Worm (Caenorhabditis elegans) whole organism, dauer: ENCODE measurements around the gene C23H5.11.

ENCODE experiments used
- unc-62 ChIP-seq: sonication (generic microtip); optimal IDR thresholded peaks from 2 replicates; lab custom pipeline; 2017; ENCODE audit warnings: missing biosample characterization, missing genetic modification reagents, missing genetic modification characterization

C23H5.11 gene

DNA sequence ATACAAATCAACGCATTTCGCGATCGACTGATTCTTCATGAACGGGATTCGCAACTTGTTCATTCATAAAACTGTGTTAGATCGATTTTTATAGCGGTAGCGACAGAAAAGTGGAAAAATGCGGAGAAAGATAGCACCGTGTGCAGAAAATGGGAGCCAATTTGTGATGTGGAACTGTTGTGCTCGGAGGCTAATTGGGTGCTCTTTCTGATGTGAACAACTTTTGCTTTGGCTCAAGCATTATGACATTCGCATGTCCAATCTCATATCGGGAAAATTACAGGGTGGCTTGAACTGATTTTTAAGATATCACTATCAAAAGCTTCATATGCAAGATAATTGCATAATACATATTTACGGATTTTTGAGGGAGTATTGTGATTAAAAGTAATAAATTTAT is at the start of gene C23H5.11:
TSS of gene C23H5.11 (minus strand) at position 101 of the 400 bp plus-strand sequence.
- TF ChIP-seq unc-62, result no peak

- TF ChIP-seq unc-62, result no peak
Observed at ce11 chrIV:2149247-2149756, 49.6 kb upstream of the C23H5.11 start, which contains the start of gene C54E4.5. Gene C54E4.5, minus strand, starts transcription at chrIV:2149297.

DNA sequence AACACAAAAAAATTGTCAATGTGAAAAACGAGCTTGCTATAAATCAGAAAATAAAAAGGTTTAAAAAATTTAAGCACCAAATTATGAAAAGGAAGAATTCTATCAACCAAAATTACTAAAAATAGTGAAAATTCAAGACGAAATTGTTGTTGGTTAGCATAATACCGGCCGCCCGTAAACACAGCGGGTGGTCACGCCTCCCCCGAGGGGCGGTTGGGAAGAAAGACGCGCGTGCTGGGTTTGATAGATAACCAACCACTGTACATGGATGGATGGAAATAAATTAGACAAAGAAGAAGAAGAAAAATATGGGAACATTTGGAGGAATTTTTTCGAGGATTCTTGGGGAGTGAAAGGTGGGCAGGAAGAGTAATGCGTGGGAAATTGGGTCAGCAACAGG is 42.6 kb upstream of the C23H5.11 start:
- no peak for TF ChIP-seq unc-62

- TF ChIP-seq unc-62, result no peak
Observed at ce11 chrIV:2140543-2140942, 40.9 kb upstream of the C23H5.11 start, which contains the start of gene C54E4.12. Gene C54E4.12, minus strand, starts transcription at chrIV:2140643.

ce11 chrIV:2137478-2137877 is 37.8 kb upstream of the C23H5.11 start:
- TF ChIP-seq unc-62, result no peak

ce11 chrIV:2136607-2137006 is 36.9 kb upstream of the C23H5.11 start, which contains the start of gene test-1:
Gene test-1, plus strand, starts transcription at chrIV:2136951.
- no peak for TF ChIP-seq unc-62

- no peak for TF ChIP-seq unc-62
Observed at ce11 chrIV:2133431-2133940, 33.8 kb upstream of the C23H5.11 start, which contains the start of gene C23H5.12. Gene C23H5.12, plus strand, starts transcription at chrIV:2133481.

DNA sequence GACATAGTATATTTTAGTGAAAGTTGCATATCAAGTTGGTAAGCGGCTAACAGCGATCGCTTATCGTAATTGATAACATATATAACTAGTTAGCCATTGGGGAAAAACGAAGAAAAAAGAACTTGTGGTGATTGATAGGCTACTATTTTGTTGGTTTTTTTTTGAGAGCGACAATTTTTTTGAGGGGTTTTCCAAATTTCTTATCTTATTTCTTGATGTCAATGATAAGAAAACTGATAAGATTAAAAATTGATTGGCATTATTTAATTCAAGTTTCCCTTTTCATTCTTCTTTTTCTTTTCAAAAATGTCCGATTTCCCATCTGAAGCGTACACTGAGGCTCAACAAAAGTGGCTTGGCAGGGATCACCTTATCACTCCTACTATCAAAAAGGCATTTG is 31.0 kb upstream of the C23H5.11 start, which contains the start of gene prmt-6:
TSS of gene prmt-6 (plus strand) at position 252 of the 400 bp plus-strand sequence.
- no peak for TF ChIP-seq unc-62

DNA sequence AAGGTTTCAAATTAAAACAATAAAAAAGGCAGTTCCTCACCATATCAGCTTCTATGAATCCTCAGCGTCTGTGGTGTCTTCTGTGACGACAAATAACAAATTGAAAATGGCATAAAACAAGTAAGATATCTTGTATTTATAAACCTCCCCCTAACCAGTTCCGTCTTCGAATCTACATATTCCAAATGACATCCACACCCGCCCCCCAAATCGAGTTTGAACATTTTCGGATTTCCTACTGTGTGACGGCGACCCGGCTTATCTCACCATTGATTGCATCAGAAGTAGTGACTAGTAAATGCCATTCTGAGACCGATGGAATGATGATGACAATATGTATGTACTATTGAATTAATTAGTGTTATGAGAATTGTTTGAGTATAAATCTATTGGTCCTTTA is 29.1 kb upstream of the C23H5.11 start, which contains the start of gene grl-20:
TSS of gene grl-20 (minus strand) at position 101 of the 400 bp plus-strand sequence.
- TF ChIP-seq unc-62, result no peak

ce11 chrIV:2127375-2127774 is 27.7 kb upstream of the C23H5.11 start:
- no peak for TF ChIP-seq unc-62

ce11 chrIV:2122488-2122887 is 22.8 kb upstream of the C23H5.11 start, which contains the start of gene glb-7:
Gene glb-7, plus strand, starts transcription at chrIV:2122788.
- no peak for TF ChIP-seq unc-62

DNA sequence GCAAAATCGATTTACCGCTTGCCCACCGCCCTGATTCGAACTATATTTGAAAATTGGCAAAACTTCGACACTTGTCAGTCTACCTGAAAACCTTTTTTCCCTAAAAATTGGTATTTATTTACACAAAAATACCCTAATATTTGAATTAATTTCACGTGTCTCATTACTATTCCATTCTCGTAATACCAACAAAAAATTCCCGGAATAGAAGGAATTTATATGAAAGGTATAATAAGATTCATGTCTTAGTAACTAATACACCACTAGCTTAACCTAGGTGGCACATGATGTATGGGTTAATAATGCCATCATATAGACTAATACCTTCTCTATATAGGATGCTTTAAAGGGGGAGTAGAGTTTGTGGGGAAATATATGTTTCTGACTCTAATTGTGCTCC is 17.6 kb upstream of the C23H5.11 start:
- no peak for TF ChIP-seq unc-62

DNA sequence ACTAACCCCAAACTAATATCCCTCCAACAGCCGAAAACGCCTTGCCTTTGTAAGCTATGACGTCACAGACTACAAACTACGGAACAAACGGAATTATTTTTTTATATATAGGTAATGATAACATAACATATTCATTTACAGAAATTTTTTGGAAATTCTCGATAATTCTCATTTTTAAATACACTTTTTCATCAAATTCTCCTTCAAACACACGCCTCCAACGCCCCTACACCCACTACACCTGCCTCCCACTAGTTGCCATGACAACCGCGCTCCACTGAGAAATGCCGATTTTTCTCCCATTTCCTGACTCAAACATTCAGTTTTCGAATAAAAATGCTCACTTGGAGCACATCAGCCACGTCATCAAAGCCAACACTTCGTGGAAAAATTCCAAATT is 14.7 kb upstream of the C23H5.11 start, which contains the start of gene xbx-4:
TSS of gene xbx-4 (plus strand) at position 301 of the 400 bp plus-strand sequence.
- TF ChIP-seq unc-62, result no peak

DNA sequence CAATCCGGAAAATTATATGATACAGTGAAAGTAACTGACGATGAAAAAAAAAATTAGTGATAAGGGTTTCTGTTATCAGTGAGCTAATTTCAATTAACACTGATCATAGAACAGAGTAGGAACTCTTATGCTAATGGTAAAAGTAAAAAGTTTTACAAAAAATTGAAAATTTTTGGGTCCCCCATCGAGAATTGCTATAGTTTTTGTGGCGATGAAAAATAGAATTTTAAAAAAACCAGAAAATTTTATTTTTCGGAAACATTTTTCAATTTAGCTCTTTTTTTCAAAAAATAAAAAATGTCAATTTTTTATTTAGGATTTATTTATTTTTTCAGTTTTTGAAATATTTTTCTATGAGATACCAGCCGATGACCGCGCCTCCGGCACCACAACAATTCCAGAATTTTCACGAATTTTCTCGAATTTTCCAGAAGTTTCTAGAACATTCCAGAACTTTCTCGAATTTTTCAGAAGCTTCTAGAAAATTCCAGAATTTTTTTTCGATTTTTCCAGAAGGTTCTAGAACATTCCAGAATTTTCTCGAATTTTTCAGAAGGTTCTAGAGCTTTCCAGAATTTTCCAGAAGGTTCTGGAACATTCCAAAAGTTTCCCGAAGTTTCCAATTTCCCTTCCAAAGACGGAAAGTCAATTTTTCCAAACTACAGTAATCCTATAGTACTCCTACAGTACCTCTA is 13.8 kb upstream of the C23H5.11 start, which contains the start of gene C23H5.8:
TSS of gene C23H5.8 (minus strand) at position 51 of the 695 bp plus-strand sequence.
- no peak for TF ChIP-seq unc-62

DNA sequence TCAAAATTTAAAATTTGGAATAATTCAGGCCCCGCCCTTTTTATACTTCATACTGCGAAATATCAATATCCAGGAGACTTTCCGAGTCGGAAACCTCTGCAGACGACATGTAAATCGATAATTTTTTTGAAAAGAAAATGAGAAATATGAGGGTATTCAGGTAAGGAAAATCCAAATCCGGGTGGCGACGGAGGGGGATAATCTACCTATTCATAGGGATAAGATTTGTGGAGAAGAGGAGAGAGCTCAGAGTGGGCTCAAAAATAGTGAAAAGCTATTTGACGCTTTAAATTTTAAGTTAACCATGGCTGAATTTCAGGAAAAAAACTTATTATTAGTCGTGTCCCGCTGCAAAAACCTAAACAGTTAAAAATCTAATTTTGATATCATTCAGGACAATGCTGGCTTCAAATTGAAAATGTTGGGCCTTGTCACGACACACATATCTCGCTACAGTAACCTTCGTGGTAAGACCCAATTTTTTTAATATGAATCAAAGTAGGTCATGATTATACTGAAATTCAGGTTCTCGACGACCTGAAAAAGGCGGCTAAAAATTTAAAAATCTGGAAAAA is 11.7 kb upstream of the C23H5.11 start, which contains the start of gene che-6:
TSS of gene che-6 (minus strand) at position 109 of the 575 bp plus-strand sequence.
- TF ChIP-seq unc-62, result no peak

ce11 chrIV:2106708-2107107 is 7.0 kb upstream of the C23H5.11 start:
- no peak for TF ChIP-seq unc-62

DNA sequence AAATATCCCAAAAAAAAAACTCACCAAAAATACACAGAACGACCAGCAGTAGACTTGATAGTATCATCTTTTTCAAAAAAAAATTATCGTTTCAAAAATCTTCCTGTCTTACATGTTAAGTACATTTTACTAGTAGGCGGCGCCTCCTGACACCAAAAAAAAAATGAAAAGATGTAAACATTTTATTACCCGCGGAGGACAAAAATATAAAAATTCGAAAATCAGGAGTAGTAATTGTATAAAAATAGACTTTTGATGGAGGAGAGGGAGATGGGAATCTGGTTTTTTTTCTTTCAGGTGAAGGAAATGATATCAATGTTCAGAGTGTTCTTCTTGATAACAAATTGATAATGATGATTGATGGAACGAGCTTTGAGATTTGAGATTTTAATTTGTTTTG is 3.1 kb upstream of the C23H5.11 start, which contains the start of gene C23H5.15:
TSS of gene C23H5.15 (minus strand) at position 101 of the 400 bp plus-strand sequence.
- TF ChIP-seq unc-62, result no peak
